Worm (Caenorhabditis elegans): Measurements from ENCODE around the gene F41F3.1.

- TF ChIP-seq sptf-1 (tag; optimal IDR thresholded peaks at IDR 0.05) (no peak), unc-39 (tag; optimal IDR thresholded peaks at IDR 0.05) (no peak), mep-1 (tag; optimal IDR thresholded peaks at IDR 0.05) (no peak), snpc-4 (tag; optimal IDR thresholded peaks at IDR 0.05) (no peak), ces-1 (GFP tag; optimal IDR thresholded peaks at IDR 0.05) (no peak), nhr-28 (tag; optimal IDR thresholded peaks at IDR 0.05) (no peak), elt-3 (tag; optimal IDR thresholded peaks at IDR 0.05) (no peak), unc-62 (GFP tag; optimal IDR thresholded peaks at IDR 0.05) (no peak), zip-8 (tag; optimal IDR thresholded peaks at IDR 0.05) (no peak)
Measured at ce11 chrV:4649649-4650384, 4.5 kb upstream of the F41F3.1 start.
